Fruit fly (Drosophila melanogaster) Kc167 (cell line): ENCODE data around the gene CG6041.

Experiments used
- Myc ChIP-seq: fragments of >200 bp; optimal IDR thresholded peaks from 2 replicates; lab custom pipeline; 2017; ENCODE audit warnings: missing external identifiers
- Sin3A ChIP-seq: fragments of >200 bp; optimal IDR thresholded peaks from 2 replicates; lab custom pipeline; 2018; ENCODE audit warnings: missing external identifiers
- h ChIP-seq: fragments of >200 bp; optimal IDR thresholded peaks from 3 replicates; lab custom pipeline; 2018; ENCODE audit warnings: missing external identifiers
- psq ChIP-seq: fragments of >200 bp; optimal IDR thresholded peaks from 2 replicates; lab custom pipeline; 2017; ENCODE audit warnings: missing external identifiers
- ttk ChIP-seq: sonication (Bioruptor generic); optimal IDR thresholded peaks from 2 replicates; lab custom pipeline; 2017; ENCODE audit warnings: missing external identifiers

DNA sequence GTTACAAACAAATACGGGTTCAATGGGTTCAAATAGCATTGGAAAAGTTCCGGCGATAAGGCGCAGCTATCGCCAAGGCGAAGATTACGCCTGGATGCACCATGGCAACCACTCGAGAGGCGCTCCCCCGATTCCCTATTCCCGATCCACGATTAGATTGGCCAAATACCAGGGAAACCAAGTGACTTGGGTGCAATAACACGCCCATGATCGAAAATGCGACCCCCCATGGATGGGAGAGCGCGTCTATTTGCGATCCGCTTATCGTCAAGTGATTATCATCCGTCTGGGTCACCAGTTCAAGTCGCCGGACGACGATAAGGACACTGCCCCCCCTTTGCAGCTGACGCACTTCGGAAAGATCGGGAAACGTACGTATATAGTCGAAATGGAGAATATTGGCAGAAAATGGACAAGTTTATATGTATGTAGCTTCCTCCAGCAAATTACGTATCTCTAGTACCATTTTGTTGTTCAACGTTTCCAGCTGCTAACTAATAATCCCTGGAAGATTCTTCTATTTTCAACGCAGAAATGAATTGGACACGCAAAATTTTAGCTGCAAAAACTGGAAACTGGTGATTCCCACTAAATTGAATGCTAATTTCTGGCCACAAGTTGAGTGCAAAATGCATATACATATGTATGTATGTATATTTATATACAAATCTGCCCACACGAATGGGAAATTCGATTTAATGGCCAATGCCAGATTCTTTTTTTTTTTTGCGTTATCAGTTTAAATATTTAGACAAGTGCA, 32.8 kb upstream of the CG6041 start:
- TF ChIP-seq Myc (lab: Kevin White, UChicago), result no peak
- TF ChIP-seq h (lab: Kevin White, UChicago), result no peak
- TF ChIP-seq psq, result no peak
- TF ChIP-seq Sin3A (lab: Kevin White, UChicago), result no peak
- no peak for TF ChIP-seq ttk (lab: Kevin White, UChicago)
